Fruit fly (Drosophila melanogaster) whole organism, embryonic: ENCODE data around the gene Nost.

Source experiments
- Bgb ChIP-seq: fragments of 200-800 bp; sonication (Bioruptor generic); IDR thresholded peaks from 2 replicates; pipeline ENCODE4 v1.3.6; 2022; ENCODE audit warnings: missing biosample characterization, missing genetic modification characterization; ENCODE audit not compliant: partially characterized antibody
- CG11723 ChIP-seq: fragments of 200-800 bp; sonication (Bioruptor generic); optimal IDR thresholded peaks from 2 replicates; lab custom pipeline; 2017; ENCODE audit warnings: missing biosample characterization, mild to moderate bottlenecking, missing genetic modification characterization
- CG12155 ChIP-seq: fragments of 200-800 bp; sonication (Bioruptor generic); optimal IDR thresholded peaks from 3 replicates; lab custom pipeline; 2016; ENCODE audit warnings: missing biosample characterization, missing genetic modification characterization
- CG1529 ChIP-seq: fragments of 200-800 bp; sonication (Bioruptor generic); optimal IDR thresholded peaks from 3 replicates; lab custom pipeline; 2018; ENCODE audit warnings: missing biosample characterization, missing genetic modification characterization
- CG15479 ChIP-seq: fragments of 200-800 bp; sonication (Bioruptor generic); optimal IDR thresholded peaks from 3 replicates; lab custom pipeline; 2019; ENCODE audit warnings: missing biosample characterization, mild to moderate bottlenecking, missing genetic modification characterization, moderate library complexity
- CG15601 ChIP-seq: fragments of 200-800 bp; sonication (Bioruptor generic); optimal IDR thresholded peaks from 3 replicates; lab custom pipeline; 2019; ENCODE audit warnings: missing biosample characterization, mild to moderate bottlenecking, missing genetic modification characterization, moderate library complexity
- CG16813 ChIP-seq: fragments of 200-800 bp; sonication (Bioruptor generic); IDR thresholded peaks from 3 replicates; pipeline ENCODE4 v1.3.6; 2022; ENCODE audit warnings: missing biosample characterization, missing genetic modification characterization; ENCODE audit not compliant: partially characterized antibody
- CG17385 ChIP-seq: fragments of 200-800 bp; sonication (Bioruptor generic); optimal IDR thresholded peaks from 3 replicates; lab custom pipeline; 2018; ENCODE audit warnings: missing biosample characterization, mild to moderate bottlenecking, missing genetic modification characterization
- CG1792 ChIP-seq: fragments of 200-800 bp; sonication (Bioruptor generic); optimal IDR thresholded peaks from 2 replicates; lab custom pipeline; 2016; ENCODE audit warnings: missing biosample characterization, missing genetic modification characterization
- CG2875 ChIP-seq: fragments of 200-800 bp; sonication (Bioruptor generic); optimal IDR thresholded peaks from 2 replicates; lab custom pipeline; 2017; ENCODE audit warnings: missing biosample characterization, mild to moderate bottlenecking, missing genetic modification characterization, missing genetic modification reagents
- CG42726 ChIP-seq: fragments of 200-800 bp; sonication (Bioruptor generic); IDR thresholded peaks from 2 replicates; pipeline ENCODE4 v1.3.6; 2022; ENCODE audit warnings: missing biosample characterization, missing genetic modification characterization; ENCODE audit not compliant: partially characterized antibody
- CG5953 ChIP-seq: fragments of 200-800 bp; sonication (Bioruptor generic); IDR thresholded peaks from 2 replicates; pipeline ENCODE4 v1.3.6; 2022; ENCODE audit warnings: missing biosample characterization, missing genetic modification characterization
- CG7357 ChIP-seq: fragments of 200-800 bp; sonication (Bioruptor generic); IDR thresholded peaks from 3 replicates; pipeline ENCODE4 v1.3.6; 2022; ENCODE audit warnings: missing biosample characterization, missing genetic modification characterization
- CG7786 ChIP-seq: fragments of 200-800 bp; sonication (Bioruptor generic); optimal IDR thresholded peaks from 2 replicates; lab custom pipeline; 2016; ENCODE audit warnings: missing biosample characterization, missing genetic modification characterization
- CG8765 ChIP-seq: fragments of 200-800 bp; sonication (Bioruptor generic); IDR thresholded peaks from 2 replicates; pipeline ENCODE4 v1.3.6; 2022; ENCODE audit warnings: missing biosample characterization, missing genetic modification characterization
- CG9876 ChIP-seq: fragments of 200-800 bp; sonication (Bioruptor generic); optimal IDR thresholded peaks from 2 replicates; lab custom pipeline; 2016; ENCODE audit warnings: missing biosample characterization, missing genetic modification characterization
- E2f1 ChIP-seq: fragments of 200-800 bp; sonication (Bioruptor generic); IDR thresholded peaks from 2 replicates; pipeline ENCODE4 v1.3.6; 2022; ENCODE audit warnings: missing biosample characterization, missing genetic modification characterization
- H2.0 ChIP-seq: fragments of 200-800 bp; sonication (Bioruptor generic); IDR thresholded peaks from 2 replicates; pipeline ENCODE4 v1.3.6; 2022; ENCODE audit warnings: missing biosample characterization, missing genetic modification characterization
- Meics ChIP-seq: fragments of 200-800 bp; sonication (Bioruptor generic); optimal IDR thresholded peaks from 2 replicates; lab custom pipeline; 2017; ENCODE audit warnings: missing biosample characterization, mild to moderate bottlenecking, missing genetic modification characterization
- NFAT ChIP-seq: fragments of 200-800 bp; sonication (Bioruptor generic); IDR thresholded peaks from 2 replicates; pipeline ENCODE4 v1.3.6; 2022; ENCODE audit warnings: missing biosample characterization, missing genetic modification characterization
- Neu2 ChIP-seq: fragments of 200-800 bp; sonication (Bioruptor generic); optimal IDR thresholded peaks from 3 replicates; lab custom pipeline; 2016; ENCODE audit warnings: missing biosample characterization, missing genetic modification characterization, borderline replicate concordance
- Nf-YC ChIP-seq: fragments of 200-800 bp; optimal IDR thresholded peaks from 3 replicates; lab custom pipeline; 2019; ENCODE audit warnings: missing biosample characterization, mild to moderate bottlenecking, missing genetic modification characterization, moderate library complexity
- Pdp1 ChIP-seq, 2 experiments: fragments of 200-800 bp; sonication (Bioruptor generic); optimal IDR thresholded peaks; 3 replicates each; lab custom pipeline; 2016; ENCODE audit warnings: missing biosample characterization in 2 of 2, missing genetic modification characterization in 2 of 2, mild to moderate bottlenecking in 1 of 2, moderate library complexity in 1 of 2
- Sry-δ ChIP-seq: fragments of 200-800 bp; sonication (Bioruptor generic); optimal IDR thresholded peaks from 2 replicates; lab custom pipeline; 2016; ENCODE audit warnings: missing biosample characterization, missing genetic modification characterization
- Stat92E ChIP-seq, 3 experiments: fragments of >200 bp in 2 of 3; fragments of 200-800 bp in 1 of 3; sonication (Bioruptor generic) in 1 of 3; optimal IDR thresholded peaks; 2 replicates each; lab custom pipeline; 2017 to 2019; ENCODE audit warnings: missing biosample characterization in 3 of 3, missing genetic modification characterization in 3 of 3, mild to moderate bottlenecking in 1 of 3, moderate library complexity in 1 of 3
- Vsx1 ChIP-seq: fragments of 200-800 bp; sonication (Bioruptor generic); optimal IDR thresholded peaks from 2 replicates; lab custom pipeline; 2017; ENCODE audit warnings: missing biosample characterization, mild to moderate bottlenecking, missing genetic modification characterization, missing genetic modification reagents
- aop ChIP-seq: fragments of 200-800 bp; sonication (Bioruptor generic); IDR thresholded peaks from 2 replicates; pipeline ENCODE4 v1.3.6; 2022; ENCODE audit warnings: missing biosample characterization, missing genetic modification characterization
- cas ChIP-seq: fragments of 200-800 bp; sonication (Bioruptor generic); IDR thresholded peaks from 2 replicates; pipeline ENCODE4 v1.3.6; 2022; ENCODE audit warnings: missing biosample characterization, missing genetic modification characterization
- dmrt11E ChIP-seq: fragments of 200-800 bp; sonication (Bioruptor generic); optimal IDR thresholded peaks from 3 replicates; lab custom pipeline; 2018; ENCODE audit warnings: missing biosample characterization, mild to moderate bottlenecking, missing genetic modification characterization, moderate library complexity
- exex ChIP-seq: fragments of 200-800 bp; sonication (Bioruptor generic); optimal IDR thresholded peaks from 4 replicates; lab custom pipeline; 2018; ENCODE audit warnings: missing biosample characterization, mild to moderate bottlenecking, missing genetic modification characterization, moderate library complexity
- fd3F ChIP-seq: fragments of 200-800 bp; sonication (Bioruptor generic); optimal IDR thresholded peaks from 2 replicates; lab custom pipeline; 2018; ENCODE audit warnings: missing biosample characterization, mild to moderate bottlenecking, missing genetic modification characterization, moderate library complexity
- fu2 ChIP-seq: fragments of 200-800 bp; sonication (Bioruptor generic); optimal IDR thresholded peaks from 2 replicates; lab custom pipeline; 2016; ENCODE audit warnings: missing biosample characterization, missing genetic modification characterization
- gem ChIP-seq: fragments of 200-800 bp; sonication (Bioruptor generic); optimal IDR thresholded peaks from 2 replicates; lab custom pipeline; 2019; ENCODE audit warnings: missing biosample characterization, mild to moderate bottlenecking, missing genetic modification characterization, moderate library complexity
- hth ChIP-seq: fragments of >200 bp; optimal IDR thresholded peaks from 2 replicates; lab custom pipeline; 2017; ENCODE audit warnings: inconsistent platforms
- ind ChIP-seq: fragments of 200-800 bp; sonication (Bioruptor generic); optimal IDR thresholded peaks from 3 replicates; lab custom pipeline; 2016; ENCODE audit warnings: missing biosample characterization, missing genetic modification characterization
- klu ChIP-seq: fragments of 200-800 bp; sonication (Bioruptor generic); IDR thresholded peaks from 2 replicates; pipeline ENCODE4 v1.3.6; 2022; ENCODE audit warnings: missing biosample characterization, missing genetic modification characterization
- lab ChIP-seq: fragments of 200-800 bp; sonication (Bioruptor generic); optimal IDR thresholded peaks from 3 replicates; lab custom pipeline; 2017; ENCODE audit warnings: missing biosample characterization, missing genetic modification characterization, mild to moderate bottlenecking, moderate library complexity, missing genetic modification reagents
- lilli ChIP-seq: fragments of 200-800 bp; sonication (Bioruptor generic); optimal IDR thresholded peaks from 3 replicates; lab custom pipeline; 2016; ENCODE audit warnings: missing biosample characterization, missing genetic modification characterization
- lola ChIP-seq, 3 experiments: fragments of >200 bp in 2 of 3; fragments of 200-800 bp in 1 of 3; sonication (Bioruptor generic) in 1 of 3; optimal IDR thresholded peaks; 2 replicates each; lab custom pipeline; 2017 to 2019; ENCODE audit warnings: missing biosample characterization in 3 of 3, missing genetic modification characterization in 3 of 3, mild to moderate bottlenecking in 1 of 3, moderate library complexity in 1 of 3
- pho ChIP-seq: fragments of 200-800 bp; sonication (Bioruptor generic); optimal IDR thresholded peaks from 2 replicates; lab custom pipeline; 2016; ENCODE audit warnings: missing biosample characterization, missing genetic modification characterization
- pita ChIP-seq: fragments of 200-800 bp; sonication (Bioruptor generic); optimal IDR thresholded peaks from 2 replicates; lab custom pipeline; 2017; ENCODE audit warnings: missing biosample characterization, mild to moderate bottlenecking, missing genetic modification characterization
- ro ChIP-seq: fragments of 200-800 bp; sonication (Bioruptor generic); IDR thresholded peaks from 2 replicates; pipeline ENCODE4 v1.3.6; 2022; ENCODE audit warnings: missing biosample characterization, missing genetic modification characterization
- run ChIP-seq: fragments of 200-800 bp; sonication (Bioruptor generic); optimal IDR thresholded peaks from 3 replicates; lab custom pipeline; 2018; ENCODE audit warnings: missing biosample characterization, mild to moderate bottlenecking, missing genetic modification characterization
- salm ChIP-seq: fragments of 200-800 bp; sonication (Bioruptor generic); optimal IDR thresholded peaks from 2 replicates; lab custom pipeline; 2018; ENCODE audit warnings: missing biosample characterization, mild to moderate bottlenecking, missing genetic modification characterization
- sens ChIP-seq: fragments of 200-800 bp; sonication (Bioruptor generic); peaks from one replicate; lab custom pipeline; 2016; ENCODE audit warnings: missing biosample characterization, missing genetic modification characterization
- slou ChIP-seq: fragments of 200-800 bp; sonication (Bioruptor generic); optimal IDR thresholded peaks from 3 replicates; lab custom pipeline; 2016; ENCODE audit warnings: missing biosample characterization, missing genetic modification characterization
- sqz ChIP-seq: fragments of 200-800 bp; sonication (Bioruptor generic); optimal IDR thresholded peaks from 3 replicates; lab custom pipeline; 2018; ENCODE audit warnings: missing biosample characterization, mild to moderate bottlenecking, missing genetic modification characterization
- stc ChIP-seq: fragments of 200-800 bp; sonication (Bioruptor generic); IDR thresholded peaks from 2 replicates; pipeline ENCODE4 v1.3.6; 2022; ENCODE audit warnings: missing biosample characterization, missing genetic modification characterization
- tna ChIP-seq: fragments of 200-800 bp; sonication (Bioruptor generic); IDR thresholded peaks from 2 replicates; pipeline ENCODE4 v1.3.6; 2022; ENCODE audit warnings: missing biosample characterization, missing genetic modification characterization; ENCODE audit not compliant: partially characterized antibody
- unc-4 ChIP-seq: fragments of 200-800 bp; sonication (Bioruptor generic); IDR thresholded peaks from 2 replicates; pipeline ENCODE4 v1.3.6; 2022; ENCODE audit warnings: missing biosample characterization, missing genetic modification characterization; ENCODE audit not compliant: partially characterized antibody
- zf30C ChIP-seq: fragments of 200-800 bp; sonication (Bioruptor generic); optimal IDR thresholded peaks from 3 replicates; lab custom pipeline; 2018; ENCODE audit warnings: missing biosample characterization, mild to moderate bottlenecking, missing genetic modification characterization

Nost gene

DNA sequence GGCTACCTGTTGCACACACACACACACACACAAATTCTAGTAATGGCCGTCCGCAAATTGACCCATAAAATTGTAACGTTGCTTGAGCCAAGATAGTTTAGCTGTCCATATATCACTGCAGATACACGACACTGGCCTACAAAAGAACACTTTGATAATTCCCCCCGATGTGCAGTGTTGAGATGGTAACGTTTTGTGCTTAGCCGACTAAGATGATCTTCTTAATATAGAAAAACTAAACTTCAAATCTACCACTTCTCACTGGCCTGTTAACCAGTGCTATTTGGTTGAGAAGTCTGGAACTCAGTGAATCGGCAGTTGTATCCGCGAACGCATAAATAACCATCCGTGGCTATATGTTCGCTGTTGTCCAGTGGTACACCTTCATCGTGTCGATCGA is 38.8 kb downstream of the Nost start (continued):
- TF ChIP-seq ind (no peak), exex (tag; lab: Kevin White, UChicago) (no peak), Vsx1 (GFP tag; lab: Kevin White, UChicago) (no peak), H2.0 (0 out of 2 replicates have a peak, but pooled peaks have one; percentile 29), CG17385 (GFP tag; lab: Kevin White, UChicago) (no peak), lab (GFP tag; lab: Kevin White, UChicago) (no peak), Pdp1 (GFP tag; optimal IDR thresholded peaks at IDR 0.05; lab: Kevin White, UChicago) (no peak), CG15601 (no peak), ro (GFP tag; lab: Robert Waterston, UW) (no peak), CG2875 (no peak), slou (GFP tag; lab: Kevin White, UChicago) (no peak), gem (tag; lab: Kevin White, UChicago) (no peak), CG15479 (GFP tag; lab: Kevin White, UChicago) (no peak), lola (GFP tag; optimal IDR thresholded peaks at IDR 0.05; lab: Kevin White, UChicago) (no peak), run (tag; lab: Kevin White, UChicago) (no peak), Nf-YC (tag; lab: Kevin White, UChicago) (no peak), CG7786 (GFP tag; lab: Kevin White, UChicago) (no peak), fu2 (GFP tag; lab: Kevin White, UChicago) (no peak), E2f1 (GFP tag; lab: Robert Waterston, UW) (peak; percentile 34; the same call in 1 of the 2 replicates), hth (lab: Kevin White, UChicago) (no peak), sens (GFP tag; lab: Kevin White, UChicago) (peak; percentile 38), Sry-δ (GFP tag; lab: Kevin White, UChicago) (no peak), stc (GFP tag; lab: Robert Waterston, UW) (no peak), pho (no peak), fd3F (GFP tag; lab: Kevin White, UChicago) (no peak), CG1529 (GFP tag; lab: Kevin White, UChicago) (no peak), CG5953 (GFP tag; lab: Robert Waterston, UW) (no peak), Bgb (GFP tag; lab: Robert Waterston, UW) (no peak), unc-4 (GFP tag; lab: Robert Waterston, UW) (no peak), CG7357 (GFP tag; lab: Robert Waterston, UW) (no peak), CG16813 (GFP tag; lab: Robert Waterston, UW) (no peak), CG9876 (GFP tag; lab: Kevin White, UChicago) (no peak), Neu2 (GFP tag; lab: Kevin White, UChicago) (no peak), lilli (GFP tag; lab: Kevin White, UChicago) (peak; percentile 7), zf30C (GFP tag; lab: Kevin White, UChicago) (no peak), klu (GFP tag; lab: Robert Waterston, UW) (no peak), salm (no peak), cas (no peak), CG11723 (GFP tag; lab: Kevin White, UChicago) (no peak), pita (GFP tag; lab: Kevin White, UChicago) (no peak), NFAT (GFP tag; lab: Robert Waterston, UW) (peak; percentile 40; the same call in 1 of the 2 replicates), dmrt11E (tag; lab: Kevin White, UChicago) (no peak), CG42726 (GFP tag; lab: Robert Waterston, UW) (no peak), Meics (GFP tag; lab: Kevin White, UChicago) (no peak), CG1792 (GFP tag; lab: Kevin White, UChicago) (no peak), CG8765 (GFP tag; lab: Robert Waterston, UW) (no peak), Stat92E (GFP tag; optimal IDR thresholded peaks at IDR 0.05; lab: Kevin White, UChicago) (no peak), aop (GFP tag; lab: Robert Waterston, UW) (no peak), sqz (GFP tag; lab: Kevin White, UChicago) (no peak), tna (GFP tag; lab: Robert Waterston, UW) (no peak), CG12155 (GFP tag; lab: Kevin White, UChicago) (no peak)
